Fruit fly (Drosophila melanogaster): Measurements from ENCODE around the gene Lnk.

dm6 chr3R:25870389-25870788 is 18.0 kb upstream of the Lnk start:
- TF ChIP-seq Eip75B (GFP tag; optimal IDR thresholded peaks at IDR 0.05) (no peak), Sox15 (GFP tag; optimal IDR thresholded peaks at IDR 0.05) (no peak), CG11762 (GFP tag; optimal IDR thresholded peaks at IDR 0.05; ENCODE audit: insufficient read depth) (no peak), CG6808 (GFP tag; optimal IDR thresholded peaks at IDR 0.05) (no peak), Ets21C (GFP tag; optimal IDR thresholded peaks at IDR 0.05) (no peak), CG6792 (GFP tag; optimal IDR thresholded peaks at IDR 0.05) (no peak), CG34406 (GFP tag; optimal IDR thresholded peaks at IDR 0.05) (no peak), dac (GFP tag; optimal IDR thresholded peaks at IDR 0.05) (no peak), CG15336 (GFP tag; IDR thresholded peaks at IDR 0.05) (no peak), Hr38 (GFP tag; optimal IDR thresholded peaks at IDR 0.05) (no peak)
